Fruit fly (Drosophila melanogaster) whole organism, pupa: Measurements from ENCODE around the gene gish.

Source experiments
- CG10348 ChIP-seq: fragments of 200-800 bp; sonication (Bioruptor generic); IDR thresholded peaks from 2 replicates; pipeline ENCODE4 v1.3.6; 2022; ENCODE audit warnings: missing biosample characterization, missing genetic modification characterization
- CG12605 ChIP-seq: fragments of 200-800 bp; sonication (Bioruptor generic); IDR thresholded peaks from 2 replicates; pipeline ENCODE4 v1.3.6; 2022; ENCODE audit warnings: missing biosample characterization, missing genetic modification characterization
- CG13204 ChIP-seq: fragments of 200-800 bp; sonication (Bioruptor generic); optimal IDR thresholded peaks from 2 replicates; lab custom pipeline; 2018; ENCODE audit warnings: missing biosample characterization, mild to moderate bottlenecking, missing genetic modification characterization, moderate library complexity
- CG14655 ChIP-seq: fragments of 200-800 bp; sonication (Bioruptor generic); optimal IDR thresholded peaks from 3 replicates; lab custom pipeline; 2017; ENCODE audit warnings: mild to moderate bottlenecking, missing biosample characterization, missing genetic modification reagents, missing genetic modification characterization
- CG15710 ChIP-seq: fragments of 200-800 bp; sonication (Bioruptor generic); optimal IDR thresholded peaks from 2 replicates; lab custom pipeline; 2018; ENCODE audit warnings: missing biosample characterization, mild to moderate bottlenecking, missing genetic modification characterization, moderate library complexity
- CG17806 ChIP-seq: fragments of 200-800 bp; sonication (Bioruptor generic); optimal IDR thresholded peaks from 2 replicates; lab custom pipeline; 2018; ENCODE audit warnings: missing biosample characterization, mild to moderate bottlenecking, missing genetic modification characterization, moderate library complexity
- CG32121 ChIP-seq: fragments of 200-800 bp; sonication (Bioruptor generic); IDR thresholded peaks from 2 replicates; pipeline ENCODE4 v1.3.6; 2022; ENCODE audit warnings: missing biosample characterization, missing genetic modification characterization
- CG34367 ChIP-seq: fragments of 200-800 bp; sonication (Bioruptor generic); optimal IDR thresholded peaks from 2 replicates; lab custom pipeline; 2018; ENCODE audit warnings: missing biosample characterization, mild to moderate bottlenecking, missing genetic modification characterization
- CG4496 ChIP-seq: fragments of 200-800 bp; sonication (Bioruptor generic); IDR thresholded peaks from 3 replicates; pipeline ENCODE4 v1.3.6; 2022; ENCODE audit warnings: missing biosample characterization, missing genetic modification characterization
- CG8159 ChIP-seq: fragments of 200-800 bp; sonication (Bioruptor generic); optimal IDR thresholded peaks from 3 replicates; lab custom pipeline; 2018; ENCODE audit warnings: missing biosample characterization, mild to moderate bottlenecking, missing genetic modification characterization, moderate library complexity
- CG8301 ChIP-seq: fragments of 200-800 bp; sonication (Bioruptor generic); optimal IDR thresholded peaks from 2 replicates; lab custom pipeline; 2018; ENCODE audit warnings: missing biosample characterization, mild to moderate bottlenecking, missing genetic modification characterization
- CG9948 ChIP-seq: fragments of 200-800 bp; sonication (Bioruptor generic); optimal IDR thresholded peaks from 2 replicates; lab custom pipeline; 2018; ENCODE audit warnings: missing biosample characterization, mild to moderate bottlenecking, missing genetic modification characterization, moderate library complexity
- D1 ChIP-seq: fragments of 200-800 bp; sonication (Bioruptor generic); optimal IDR thresholded peaks from 2 replicates; lab custom pipeline; 2018; ENCODE audit warnings: missing biosample characterization, mild to moderate bottlenecking, missing genetic modification characterization, moderate library complexity
- EcR ChIP-seq: fragments of 200-800 bp; sonication (Bioruptor generic); optimal IDR thresholded peaks from 3 replicates; lab custom pipeline; 2019; ENCODE audit warnings: missing biosample characterization, missing genetic modification characterization, mild to moderate bottlenecking, moderate library complexity, missing genetic modification reagents
- Ets98B ChIP-seq: fragments of 200-800 bp; sonication (Bioruptor generic); IDR thresholded peaks from 2 replicates; pipeline ENCODE4 v1.3.6; 2022; ENCODE audit warnings: missing biosample characterization, missing genetic modification characterization
- Pif1A ChIP-seq: fragments of 200-800 bp; sonication (Bioruptor generic); optimal IDR thresholded peaks from 3 replicates; lab custom pipeline; 2016; ENCODE audit warnings: missing biosample characterization, missing genetic modification characterization
- Pif1B ChIP-seq: fragments of 200-800 bp; sonication (Bioruptor generic); optimal IDR thresholded peaks from 3 replicates; lab custom pipeline; 2016; ENCODE audit warnings: missing biosample characterization, missing genetic modification characterization
- Snoo ChIP-seq: fragments of 200-800 bp; sonication (Bioruptor generic); optimal IDR thresholded peaks from 3 replicates; lab custom pipeline; 2017; ENCODE audit warnings: missing biosample characterization, mild to moderate bottlenecking, missing genetic modification characterization, inconsistent platforms
- fd96Ca ChIP-seq: fragments of 200-800 bp; sonication (Bioruptor generic); IDR thresholded peaks from 3 replicates; pipeline ENCODE4 v1.3.6; 2022; ENCODE audit warnings: missing biosample characterization, missing genetic modification characterization
- gl ChIP-seq: fragments of 200-800 bp; sonication (Bioruptor generic); optimal IDR thresholded peaks from 2 replicates; lab custom pipeline; 2018; ENCODE audit warnings: missing biosample characterization, mild to moderate bottlenecking, missing genetic modification characterization
- rn ChIP-seq: fragments of 200-800 bp; sonication (Bioruptor generic); IDR thresholded peaks from 2 replicates; pipeline ENCODE4 v1.3.6; 2022; ENCODE audit warnings: missing biosample characterization, missing genetic modification characterization

The gish gene

dm6 chr3R:16263522-16264305 is 8.5 kb upstream of the gish start, which contains the start of the genes bor and asun:
Gene bor (minus strand): TSS chr3R:16264115.
Gene asun (plus strand): TSS chr3R:16264271.
- TF ChIP-seq Snoo (tag; lab: Kevin White, UChicago) (no peak), CG17806 (tag; lab: Kevin White, UChicago) (no peak), CG8301 (tag; lab: Kevin White, UChicago) (no peak), CG4496 (GFP tag; lab: Robert Waterston, UW) (peak; percentile 29; the same call in 1 of the 3 replicates), CG32121 (GFP tag; lab: Robert Waterston, UW) (no peak), CG15710 (tag; lab: Kevin White, UChicago) (no peak), fd96Ca (GFP tag; lab: Robert Waterston, UW) (no peak), CG8159 (tag; lab: Kevin White, UChicago) (no peak), Ets98B (GFP tag; lab: Robert Waterston, UW) (no peak), CG12605 (GFP tag; lab: Robert Waterston, UW) (peak; percentile 12; the same call in 1 of the 2 replicates), Pif1A (GFP tag; lab: Kevin White, UChicago) (no peak), gl (tag; lab: Kevin White, UChicago) (no peak), rn (GFP tag; lab: Robert Waterston, UW) (no peak), EcR (GFP tag; lab: Kevin White, UChicago) (no peak), CG34367 (tag; lab: Kevin White, UChicago) (no peak)
- TF ChIP-seq, all 21 proteins: peak for 2

dm6 chr3R:16266712-16267111 is 5.5 kb upstream of the gish start, which contains the start of gene Mst89B:
Gene Mst89B (plus strand): TSS chr3R:16267012.
- no peak for TF ChIP-seq Pif1B (GFP tag; lab: Kevin White, UChicago)
- TF ChIP-seq fd96Ca (GFP tag; lab: Robert Waterston, UW), result no peak
- TF ChIP-seq CG17806 (tag; lab: Kevin White, UChicago), result no peak
- no peak for TF ChIP-seq CG12605 (GFP tag; lab: Robert Waterston, UW)
- TF ChIP-seq CG34367 (tag; lab: Kevin White, UChicago), result no peak
- TF ChIP-seq CG15710 (tag; lab: Kevin White, UChicago), result no peak
- no peak for TF ChIP-seq Snoo (tag; lab: Kevin White, UChicago)
- TF ChIP-seq CG9948 (tag; lab: Kevin White, UChicago), result no peak
- no peak for TF ChIP-seq CG8159 (tag; lab: Kevin White, UChicago)
- TF ChIP-seq CG10348, result no peak
- TF ChIP-seq D1 (tag; lab: Kevin White, UChicago), result no peak
- TF ChIP-seq CG32121 (GFP tag; lab: Robert Waterston, UW), result no peak
- no peak for TF ChIP-seq Pif1A (GFP tag; lab: Kevin White, UChicago)
- no peak for TF ChIP-seq rn (GFP tag; lab: Robert Waterston, UW)
- TF ChIP-seq Ets98B (GFP tag; lab: Robert Waterston, UW), result no peak
- no peak for TF ChIP-seq EcR (GFP tag; lab: Kevin White, UChicago)
- no peak for TF ChIP-seq gl (tag; lab: Kevin White, UChicago)
- TF ChIP-seq CG13204 (GFP tag; lab: Kevin White, UChicago), result no peak

- TF ChIP-seq D1 (tag; lab: Kevin White, UChicago) (no peak), rn (GFP tag; lab: Robert Waterston, UW) (no peak), CG17806 (tag; lab: Kevin White, UChicago) (no peak), CG12605 (GFP tag; lab: Robert Waterston, UW) (no peak), fd96Ca (GFP tag; lab: Robert Waterston, UW) (no peak), CG32121 (GFP tag; lab: Robert Waterston, UW) (no peak)
- TF ChIP-seq, all 21 proteins: peak for 0
These were observed 676 bp downstream of the gish start for dm6 chr3R:16272754-16273502.

dm6 chr3R:16273503-16274131 is 1.4 kb downstream of the gish start:
- no peak for TF ChIP-seq CG12605 (GFP tag; lab: Robert Waterston, UW)
- TF ChIP-seq CG8159 (tag; lab: Kevin White, UChicago), result no peak
- TF ChIP-seq CG13204 (GFP tag; lab: Kevin White, UChicago), result no peak
- TF ChIP-seq CG15710 (tag; lab: Kevin White, UChicago), result no peak
- TF ChIP-seq Pif1A (GFP tag; lab: Kevin White, UChicago), result no peak
- TF ChIP-seq CG17806 (tag; lab: Kevin White, UChicago), result no peak
- TF ChIP-seq rn (GFP tag; lab: Robert Waterston, UW), result no peak
- no peak for TF ChIP-seq CG14655 (GFP tag; lab: Kevin White, UChicago)
- TF ChIP-seq EcR (GFP tag; lab: Kevin White, UChicago), result no peak
- TF ChIP-seq CG32121 (GFP tag; lab: Robert Waterston, UW), result no peak
- TF ChIP-seq Snoo (tag; lab: Kevin White, UChicago), result no peak
- TF ChIP-seq, all 21 proteins: peak for 0

dm6 chr3R:16274534-16274933 is 2.3 kb downstream of the gish start:
- TF ChIP-seq CG12605 (GFP tag; lab: Robert Waterston, UW) (no peak), CG9948 (tag; lab: Kevin White, UChicago) (no peak), Pif1A (GFP tag; lab: Kevin White, UChicago) (no peak), fd96Ca (GFP tag; lab: Robert Waterston, UW) (peak; percentile 40; the same call in 1 of the 3 replicates), Ets98B (GFP tag; lab: Robert Waterston, UW) (no peak; the same call in 1 of the 2 replicates), CG13204 (GFP tag; lab: Kevin White, UChicago) (no peak), gl (tag; lab: Kevin White, UChicago) (no peak), CG17806 (tag; lab: Kevin White, UChicago) (no peak), CG14655 (GFP tag; lab: Kevin White, UChicago) (no peak), rn (GFP tag; lab: Robert Waterston, UW) (no peak), CG32121 (GFP tag; lab: Robert Waterston, UW) (no peak), CG34367 (tag; lab: Kevin White, UChicago) (no peak), Snoo (tag; lab: Kevin White, UChicago) (no peak), D1 (tag; lab: Kevin White, UChicago) (no peak), CG4496 (GFP tag; lab: Robert Waterston, UW) (peak; percentile 20; the same call in 1 of the 3 replicates), CG8159 (tag; lab: Kevin White, UChicago) (no peak), CG10348 (no peak), EcR (GFP tag; lab: Kevin White, UChicago) (peak; percentile 62), Pif1B (GFP tag; lab: Kevin White, UChicago) (no peak), CG15710 (tag; lab: Kevin White, UChicago) (no peak), CG8301 (tag; lab: Kevin White, UChicago) (no peak)
- TF ChIP-seq, all 21 proteins: peak for 3
